Fruit fly (Drosophila melanogaster): ENCODE measurements around the gene Sh3beta.
A peak's percentile ranks its signal among the peaks of the same experiment; 100 is the strongest.

Gene Sh3beta

DNA sequence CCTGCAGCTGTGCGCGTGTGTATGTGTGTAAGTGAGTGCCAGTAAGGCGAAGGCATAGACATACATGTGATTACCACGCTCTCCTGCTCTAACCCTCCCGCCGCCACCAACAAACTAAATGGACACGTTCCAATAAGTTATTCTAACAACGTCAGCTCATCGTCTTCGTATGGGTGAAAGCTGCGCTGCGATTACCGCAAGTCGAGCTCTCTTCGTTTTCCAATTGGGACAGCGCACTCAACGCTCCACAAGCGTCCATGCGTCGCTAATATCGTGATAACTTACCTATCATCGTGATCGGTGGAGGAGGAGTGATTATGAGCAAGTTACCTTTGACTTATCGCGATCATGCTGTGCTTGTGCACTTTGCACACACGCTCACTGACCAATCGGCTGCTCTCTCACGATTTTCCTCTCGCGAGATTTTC, 8.0 kb downstream of the Sh3beta start (continued):
- TF ChIP-seq gfzf (GFP tag; optimal IDR thresholded peaks at IDR 0.05) (no peak), Gug (GFP tag; IDR thresholded peaks at IDR 0.05) (no peak), tio (GFP tag; optimal IDR thresholded peaks at IDR 0.05) (no peak), Eip74EF (GFP tag; optimal IDR thresholded peaks at IDR 0.05) (no peak), CG9876 (GFP tag; optimal IDR thresholded peaks at IDR 0.05) (no peak), Ada2b (GFP tag; IDR thresholded peaks at IDR 0.05) (no peak), Kr (GFP tag; optimal IDR thresholded peaks at IDR 0.05) (no peak), btn (GFP tag; optimal IDR thresholded peaks at IDR 0.05) (no peak), wek (GFP tag; optimal IDR thresholded peaks at IDR 0.05) (peak; percentile 5), D19B (GFP tag; optimal IDR thresholded peaks at IDR 0.05) (no peak), NK7.1 (GFP tag; optimal IDR thresholded peaks at IDR 0.05) (no peak), sqz (GFP tag; optimal IDR thresholded peaks at IDR 0.05) (peak; percentile 67), CkIIα-i1 (GFP tag; IDR thresholded peaks at IDR 0.05) (no peak), gcm (GFP tag; optimal IDR thresholded peaks at IDR 0.05) (no peak), Optix (GFP tag; IDR thresholded peaks at IDR 0.05) (no peak), MESR4 (GFP tag; optimal IDR thresholded peaks at IDR 0.05) (no peak), Med (GFP tag) (peak; percentile 75), E2f1 (GFP tag; IDR thresholded peaks at IDR 0.05) (no peak), pan (optimal IDR thresholded peaks at IDR 0.05) (no peak), pan (GFP tag; optimal IDR thresholded peaks at IDR 0.05 in 1 of 2, IDR thresholded peaks at IDR 0.05 in 1 of 2) (peak in 1 of 2 experiments; percentile 56), psq (GFP tag; optimal IDR thresholded peaks at IDR 0.05) (no peak), CG17568 (GFP tag; optimal IDR thresholded peaks at IDR 0.05) (no peak), bcd (GFP tag; optimal IDR thresholded peaks at IDR 0.05) (no peak), Dek (tag; optimal IDR thresholded peaks at IDR 0.05) (no peak), CG16863 (GFP tag; optimal IDR thresholded peaks at IDR 0.05) (no peak), CG9797 (GFP tag; optimal IDR thresholded peaks at IDR 0.05) (no peak), CG14710 (tag; optimal IDR thresholded peaks at IDR 0.05) (no peak), CHES-1-like (GFP tag; optimal IDR thresholded peaks at IDR 0.05) (no peak), CG17829 (tag; optimal IDR thresholded peaks at IDR 0.05) (peak; percentile 9), insv (GFP tag; optimal IDR thresholded peaks at IDR 0.05) (peak in 1 of 2 experiments; percentile 75), Hr78 (GFP tag; optimal IDR thresholded peaks at IDR 0.05) (peak in 1 of 2 experiments; percentile 95), mirr (GFP tag; optimal IDR thresholded peaks at IDR 0.05) (peak; percentile 23), Fer1 (GFP tag; optimal IDR thresholded peaks at IDR 0.05) (peak; percentile 18), Sin3A (optimal IDR thresholded peaks at IDR 0.05) (no peak), vfl (GFP tag; optimal IDR thresholded peaks at IDR 0.05) (no peak), pum (GFP tag; optimal IDR thresholded peaks at IDR 0.05) (no peak), salm (tag; optimal IDR thresholded peaks at IDR 0.05) (no peak), HHEX (GFP tag; optimal IDR thresholded peaks at IDR 0.05) (no peak), chif (GFP tag; optimal IDR thresholded peaks at IDR 0.05) (no peak), klu (GFP tag; IDR thresholded peaks at IDR 0.05) (no peak), Pdp1 (GFP tag; optimal IDR thresholded peaks at IDR 0.05) (peak in 1 of 2 experiments; percentile 51), h (optimal IDR thresholded peaks at IDR 0.05) (no peak), CrebB (tag; optimal IDR thresholded peaks at IDR 0.05) (no peak), hkb (optimal IDR thresholded peaks at IDR 0.05) (no peak), hkb (GFP tag; IDR thresholded peaks at IDR 0.05) (peak; percentile 88), row (GFP tag; IDR thresholded peaks at IDR 0.05) (peak; percentile 46; the same call in 2 of the 3 replicates), MTF-1 (GFP tag; optimal IDR thresholded peaks at IDR 0.05; ENCODE audit: borderline replicate concordance) (no peak), fru (optimal IDR thresholded peaks at IDR 0.05) (no peak), Doc3 (GFP tag; IDR thresholded peaks at IDR 0.05; ENCODE audit: partially characterized antibody) (no peak), Elba2 (GFP tag; optimal IDR thresholded peaks at IDR 0.05) (peak; percentile 88), CG11093 (GFP tag; IDR thresholded peaks at IDR 0.05) (no peak), CG6272 (GFP tag; IDR thresholded peaks at IDR 0.05) (no peak), CG7786 (GFP tag; optimal IDR thresholded peaks at IDR 0.05) (no peak)
